Fruit fly (Drosophila melanogaster) whole organism, embryonic: ENCODE results near the gene Or7a.
A peak's percentile ranks its signal among the peaks of the same experiment; 100 is the strongest.

ENCODE experiments used
- Antp ChIP-seq: fragments of 200-800 bp; sonication (Bioruptor generic); optimal IDR thresholded peaks from 3 replicates; lab custom pipeline; 2016; ENCODE audit warnings: missing biosample characterization, missing genetic modification characterization
- C15 ChIP-seq: fragments of 200-800 bp; sonication (Bioruptor generic); IDR thresholded peaks from 3 replicates; pipeline ENCODE4 v1.3.6; 2022; ENCODE audit warnings: missing biosample characterization, missing genetic modification characterization
- CG10209 ChIP-seq: fragments of 200-800 bp; sonication (Bioruptor generic); optimal IDR thresholded peaks from 3 replicates; lab custom pipeline; 2017; ENCODE audit warnings: missing biosample characterization, mild to moderate bottlenecking, missing genetic modification characterization, missing genetic modification reagents
- CG10366 ChIP-seq: fragments of 200-800 bp; sonication (Bioruptor generic); IDR thresholded peaks from 2 replicates; pipeline ENCODE4 v1.3.6; 2022; ENCODE audit warnings: missing biosample characterization, missing genetic modification characterization
- CG11504 ChIP-seq: fragments of 200-800 bp; sonication (Bioruptor generic); optimal IDR thresholded peaks from 3 replicates; lab custom pipeline; 2019; ENCODE audit warnings: missing biosample characterization, mild to moderate bottlenecking, missing genetic modification characterization, moderate library complexity
- CG12391 ChIP-seq: fragments of 200-800 bp; sonication (Bioruptor generic); optimal IDR thresholded peaks from 3 replicates; lab custom pipeline; 2018; ENCODE audit warnings: missing biosample characterization, mild to moderate bottlenecking, missing genetic modification characterization, moderate library complexity
- CG14441 ChIP-seq: fragments of 200-800 bp; sonication (Bioruptor generic); IDR thresholded peaks from 2 replicates; pipeline ENCODE4 v1.3.6; 2022; ENCODE audit warnings: missing biosample characterization, missing genetic modification characterization
- CG14860 ChIP-seq: fragments of 200-800 bp; sonication (Bioruptor generic); IDR thresholded peaks from 3 replicates; pipeline ENCODE4 v1.3.6; 2022; ENCODE audit warnings: missing biosample characterization, missing genetic modification characterization; ENCODE audit not compliant: partially characterized antibody
- CG15011 ChIP-seq: fragments of 200-800 bp; sonication (Bioruptor generic); optimal IDR thresholded peaks from 3 replicates; lab custom pipeline; 2018; ENCODE audit warnings: missing biosample characterization, mild to moderate bottlenecking, missing genetic modification characterization
- CG1529 ChIP-seq: fragments of 200-800 bp; sonication (Bioruptor generic); optimal IDR thresholded peaks from 3 replicates; lab custom pipeline; 2018; ENCODE audit warnings: missing biosample characterization, missing genetic modification characterization
- CG15601 ChIP-seq: fragments of 200-800 bp; sonication (Bioruptor generic); optimal IDR thresholded peaks from 3 replicates; lab custom pipeline; 2019; ENCODE audit warnings: missing biosample characterization, mild to moderate bottlenecking, missing genetic modification characterization, moderate library complexity
- CG16813 ChIP-seq: fragments of 200-800 bp; sonication (Bioruptor generic); IDR thresholded peaks from 3 replicates; pipeline ENCODE4 v1.3.6; 2022; ENCODE audit warnings: missing biosample characterization, missing genetic modification characterization; ENCODE audit not compliant: partially characterized antibody
- CG17328 ChIP-seq: fragments of 200-800 bp; sonication (Bioruptor generic); IDR thresholded peaks from 2 replicates; pipeline ENCODE4 v1.3.6; 2022; ENCODE audit warnings: missing biosample characterization, missing genetic modification characterization
- CG1832 ChIP-seq: fragments of 200-800 bp; sonication (Bioruptor generic); optimal IDR thresholded peaks from 2 replicates; lab custom pipeline; 2017; ENCODE audit warnings: missing biosample characterization, mild to moderate bottlenecking, missing genetic modification characterization, inconsistent platforms
- CG3065 ChIP-seq: fragments of 200-800 bp; sonication (Bioruptor generic); optimal IDR thresholded peaks from 2 replicates; lab custom pipeline; 2016; ENCODE audit warnings: missing biosample characterization, missing genetic modification characterization
- CG32772 ChIP-seq: fragments of 200-800 bp; sonication (Bioruptor generic); IDR thresholded peaks from 2 replicates; pipeline ENCODE4 v1.3.6; 2022; ENCODE audit warnings: missing biosample characterization, missing genetic modification characterization
- CG3838 ChIP-seq: fragments of 200-800 bp; sonication (Bioruptor generic); optimal IDR thresholded peaks from 3 replicates; lab custom pipeline; 2016; ENCODE audit warnings: missing biosample characterization, missing genetic modification characterization
- CG4820 ChIP-seq: fragments of 200-800 bp; sonication (Bioruptor generic); optimal IDR thresholded peaks from 3 replicates; lab custom pipeline; 2016; ENCODE audit warnings: missing biosample characterization, missing genetic modification characterization
- CG6175 ChIP-seq: fragments of 200-800 bp; sonication (Bioruptor generic); IDR thresholded peaks from 3 replicates; pipeline ENCODE4 v1.3.6; 2022; ENCODE audit warnings: missing biosample characterization, missing genetic modification characterization
- CG6791 ChIP-seq: fragments of 200-800 bp; sonication (Bioruptor generic); IDR thresholded peaks from 3 replicates; pipeline ENCODE4 v1.3.6; 2022; ENCODE audit warnings: missing biosample characterization, missing genetic modification characterization; ENCODE audit not compliant: partially characterized antibody
- CG7987 ChIP-seq: fragments of 200-800 bp; sonication (Bioruptor generic); optimal IDR thresholded peaks from 2 replicates; lab custom pipeline; 2018; ENCODE audit warnings: missing biosample characterization, mild to moderate bottlenecking, missing genetic modification characterization, moderate library complexity
- CG8281 ChIP-seq: fragments of 200-800 bp; sonication (Bioruptor generic); optimal IDR thresholded peaks from 2 replicates; lab custom pipeline; 2018; ENCODE audit warnings: missing biosample characterization, mild to moderate bottlenecking, missing genetic modification characterization, moderate library complexity
- CHES-1-like ChIP-seq: fragments of 200-800 bp; sonication (Bioruptor generic); optimal IDR thresholded peaks from 2 replicates; lab custom pipeline; 2016; ENCODE audit warnings: missing biosample characterization, missing genetic modification characterization
- Dll ChIP-seq: fragments of 200-800 bp; sonication (Bioruptor generic); IDR thresholded peaks from 4 replicates; pipeline ENCODE4 v1.3.6; 2022; ENCODE audit warnings: missing biosample characterization, missing genetic modification characterization; ENCODE audit not compliant: partially characterized antibody
- Doc2 ChIP-seq: fragments of 200-800 bp; sonication (Bioruptor generic); IDR thresholded peaks from 2 replicates; pipeline ENCODE4 v1.3.6; 2022; ENCODE audit warnings: missing biosample characterization, missing genetic modification characterization
- Gug ChIP-seq: fragments of 200-800 bp; sonication (Bioruptor generic); IDR thresholded peaks from 4 replicates; pipeline ENCODE4 v1.3.6; 2022; ENCODE audit warnings: missing biosample characterization, missing genetic modification characterization
- HLH4C ChIP-seq: fragments of 200-800 bp; sonication (Bioruptor generic); IDR thresholded peaks from 3 replicates; pipeline ENCODE4 v1.3.6; 2022; ENCODE audit warnings: missing biosample characterization, missing genetic modification characterization; ENCODE audit not compliant: partially characterized antibody
- Lhr ChIP-seq: fragments of 200-800 bp; sonication (Bioruptor generic); optimal IDR thresholded peaks from 3 replicates; lab custom pipeline; 2017; ENCODE audit warnings: mild to moderate bottlenecking, missing biosample characterization, missing genetic modification reagents, missing genetic modification characterization
- MTF-1 ChIP-seq: fragments of 200-800 bp; sonication (Bioruptor generic); optimal IDR thresholded peaks from 2 replicates; lab custom pipeline; 2018; ENCODE audit warnings: missing biosample characterization, mild to moderate bottlenecking, missing genetic modification characterization, borderline replicate concordance
- Mad ChIP-seq: fragments of 200-800 bp; sonication (Bioruptor generic); optimal IDR thresholded peaks from 2 replicates; lab custom pipeline; 2016; ENCODE audit warnings: missing biosample characterization, missing genetic modification characterization
- NC2α ChIP-seq: fragments of 200-800 bp; sonication (Bioruptor generic); optimal IDR thresholded peaks from 2 replicates; lab custom pipeline; 2016; ENCODE audit warnings: missing biosample characterization, missing genetic modification characterization
- Nf-YA ChIP-seq: fragments of 200-800 bp; sonication (Bioruptor generic); IDR thresholded peaks from 2 replicates; pipeline ENCODE4 v1.3.6; 2022; ENCODE audit warnings: missing biosample characterization, missing genetic modification characterization
- Sox100B ChIP-seq: fragments of 200-800 bp; sonication (Bioruptor generic); optimal IDR thresholded peaks from 3 replicates; lab custom pipeline; 2018; ENCODE audit warnings: missing biosample characterization, mild to moderate bottlenecking, missing genetic modification characterization
- Tbp ChIP-seq: fragments of >200 bp; optimal IDR thresholded peaks from 2 replicates; lab custom pipeline; 2018; ENCODE audit warnings: missing biosample characterization, missing genetic modification characterization
- YL-1 ChIP-seq: fragments of 200-800 bp; sonication (Bioruptor generic); optimal IDR thresholded peaks from 3 replicates; lab custom pipeline; 2017; ENCODE audit warnings: missing biosample characterization, mild to moderate bottlenecking, missing genetic modification characterization
- ase ChIP-seq: fragments of 200-800 bp; sonication (Bioruptor generic); IDR thresholded peaks from 3 replicates; pipeline ENCODE4 v1.3.6; 2022; ENCODE audit warnings: missing biosample characterization, missing genetic modification characterization
- bbx ChIP-seq: fragments of 200-800 bp; sonication (Bioruptor generic); IDR thresholded peaks from 2 replicates; pipeline ENCODE4 v1.3.6; 2022; ENCODE audit warnings: missing biosample characterization, missing genetic modification characterization; ENCODE audit not compliant: partially characterized antibody
- btn ChIP-seq: fragments of 200-800 bp; sonication (Bioruptor generic); optimal IDR thresholded peaks from 2 replicates; lab custom pipeline; 2016; ENCODE audit warnings: missing biosample characterization, missing genetic modification characterization
- caup ChIP-seq: fragments of 200-800 bp; sonication (Bioruptor generic); optimal IDR thresholded peaks from 3 replicates; lab custom pipeline; 2017; ENCODE audit warnings: missing biosample characterization, mild to moderate bottlenecking, missing genetic modification characterization, moderate library complexity; ENCODE audit not compliant: severe bottlenecking
- chif ChIP-seq, 2 experiments: fragments of 200-800 bp; sonication (Bioruptor generic); optimal IDR thresholded peaks; 3 replicates each; lab custom pipeline; 2016; ENCODE audit warnings: missing biosample characterization in 2 of 2, missing genetic modification characterization in 2 of 2
- dpn ChIP-seq, 2 experiments: fragments of 200-800 bp; sonication (Bioruptor generic); optimal IDR thresholded peaks; 3 replicates each; lab custom pipeline; 2016; ENCODE audit warnings: missing biosample characterization in 2 of 2, missing genetic modification characterization in 2 of 2
- esg ChIP-seq: fragments of 200-800 bp; sonication (Bioruptor generic); conservative IDR thresholded peaks from 2 replicates; pipeline ENCODE4 v1.3.6; 2022; ENCODE audit warnings: missing biosample characterization, missing genetic modification characterization
- kay ChIP-seq: fragments of 200-800 bp; sonication (Bioruptor generic); optimal IDR thresholded peaks from 2 replicates; lab custom pipeline; 2016; ENCODE audit warnings: missing biosample characterization, missing genetic modification characterization
- pfk ChIP-seq: fragments of 200-800 bp; sonication (Bioruptor generic); optimal IDR thresholded peaks from 2 replicates; lab custom pipeline; 2018; ENCODE audit warnings: missing biosample characterization, mild to moderate bottlenecking, missing genetic modification characterization, moderate library complexity
- phol ChIP-seq: fragments of 200-800 bp; sonication (Bioruptor generic); optimal IDR thresholded peaks from 3 replicates; lab custom pipeline; 2018; ENCODE audit warnings: missing biosample characterization, mild to moderate bottlenecking, missing genetic modification characterization, moderate library complexity
- pros ChIP-seq: fragments of 200-800 bp; sonication (Bioruptor generic); optimal IDR thresholded peaks from 3 replicates; lab custom pipeline; 2019; ENCODE audit warnings: missing biosample characterization, mild to moderate bottlenecking, missing genetic modification characterization, moderate library complexity
- salm ChIP-seq: fragments of 200-800 bp; sonication (Bioruptor generic); optimal IDR thresholded peaks from 2 replicates; lab custom pipeline; 2018; ENCODE audit warnings: missing biosample characterization, mild to moderate bottlenecking, missing genetic modification characterization
- ttk ChIP-seq: fragments of 200-800 bp; sonication (Bioruptor generic); IDR thresholded peaks from 2 replicates; pipeline ENCODE4 v2.1.2; 2022; ENCODE audit warnings: missing biosample characterization, missing genetic modification characterization
- vfl ChIP-seq: fragments of 200-800 bp; sonication (Bioruptor generic); optimal IDR thresholded peaks from 2 replicates; lab custom pipeline; 2016; ENCODE audit warnings: missing biosample characterization, missing genetic modification characterization
- vnd ChIP-seq: fragments of 200-800 bp; sonication (Bioruptor generic); IDR thresholded peaks from 3 replicates; pipeline ENCODE4 v1.3.6; 2022; ENCODE audit warnings: missing biosample characterization, missing genetic modification characterization; ENCODE audit not compliant: partially characterized antibody

Or7a gene

dm6 chrX:8125224-8125649 is 40.3 kb downstream of the Or7a start (continued):
- TF ChIP-seq Nf-YA (GFP tag; lab: Robert Waterston, UW) (no peak), CG7987 (no peak), HLH4C (GFP tag; lab: Robert Waterston, UW) (no peak), phol (tag; lab: Kevin White, UChicago) (peak; percentile 76), C15 (GFP tag; lab: Robert Waterston, UW) (no peak), CHES-1-like (no peak), CG10209 (GFP tag; lab: Kevin White, UChicago) (peak; percentile 62), CG12391 (tag; lab: Kevin White, UChicago) (peak; percentile 49), CG17328 (GFP tag; lab: Robert Waterston, UW) (no peak), Antp (GFP tag; lab: Kevin White, UChicago) (no peak), dpn (GFP tag; optimal IDR thresholded peaks at IDR 0.05; lab: Kevin White, UChicago) (peak in 1 of 2 experiments; percentile 32), Tbp (GFP tag; lab: Kevin White, UChicago) (no peak), NC2α (GFP tag; lab: Kevin White, UChicago) (no peak), CG15601 (tag; lab: Kevin White, UChicago) (peak; percentile 38), CG1529 (GFP tag; lab: Kevin White, UChicago) (peak; percentile 9), YL-1 (GFP tag; lab: Kevin White, UChicago) (no peak), kay (GFP tag; lab: Kevin White, UChicago) (no peak), caup (no peak), CG6791 (GFP tag; lab: Robert Waterston, UW) (no peak), salm (peak; percentile 22), CG1832 (no peak), vfl (GFP tag; lab: Kevin White, UChicago) (no peak), ttk (peak; percentile 56; the same call in 1 of the 2 replicates), Dll (GFP tag; lab: Robert Waterston, UW) (no peak), Doc2 (GFP tag; lab: Robert Waterston, UW) (no peak), chif (GFP tag; optimal IDR thresholded peaks at IDR 0.05; lab: Kevin White, UChicago) (no peak), CG4820 (GFP tag; lab: Kevin White, UChicago) (peak; percentile 24), Lhr (GFP tag; lab: Kevin White, UChicago) (no peak), ase (GFP tag; lab: Robert Waterston, UW) (no peak), CG10366 (peak; percentile 19; the same call in 1 of the 2 replicates), CG14860 (GFP tag; lab: Robert Waterston, UW) (no peak), MTF-1 (GFP tag; lab: Kevin White, UChicago) (no peak), pfk (GFP tag; lab: Kevin White, UChicago) (no peak), Sox100B (GFP tag; lab: Kevin White, UChicago) (peak; percentile 83), CG32772 (GFP tag; lab: Robert Waterston, UW) (0 out of 2 replicates have a peak, but pooled peaks have one; percentile 32), CG14441 (GFP tag; lab: Robert Waterston, UW) (no peak; the same call in 1 of the 2 replicates), CG15011 (no peak), pros (GFP tag; lab: Kevin White, UChicago) (no peak), CG16813 (GFP tag; lab: Robert Waterston, UW) (no peak), CG8281 (tag; lab: Kevin White, UChicago) (no peak), btn (GFP tag; lab: Kevin White, UChicago) (no peak), bbx (GFP tag; lab: Robert Waterston, UW) (no peak), esg (GFP tag; lab: Robert Waterston, UW) (0 out of 2 replicates have a peak, but pooled peaks have one; percentile 27), CG6175 (GFP tag; lab: Robert Waterston, UW) (no peak), CG3838 (no peak), CG11504 (tag; lab: Kevin White, UChicago) (peak; percentile 82), vnd (GFP tag; lab: Robert Waterston, UW) (no peak), CG3065 (GFP tag; lab: Kevin White, UChicago) (no peak), Gug (peak; percentile 34; the same call in 1 of the 4 replicates), Mad (no peak)
